Worm (Caenorhabditis elegans): ENCODE data around the gene F14D7.2.

DNA sequence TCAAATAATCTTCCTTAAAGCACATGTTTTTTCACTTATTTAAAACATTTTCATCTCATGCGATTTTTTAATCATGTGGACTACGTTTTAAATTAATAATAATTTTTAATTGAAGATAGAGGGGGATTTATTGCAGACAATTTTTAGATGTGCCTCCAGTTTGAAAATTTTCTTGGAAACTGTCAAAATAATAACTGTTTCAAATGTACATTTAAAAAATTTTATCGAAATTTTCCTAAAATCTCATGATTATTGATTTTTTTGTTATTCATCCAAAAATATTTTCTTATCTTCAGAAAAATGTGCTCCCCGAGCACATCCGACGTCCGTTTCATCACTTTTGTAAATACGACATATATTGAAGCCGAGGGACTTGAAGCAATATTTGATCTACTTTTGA is 36.7 kb downstream of the F14D7.2 start, which contains the start of gene sre-8:
- TF ChIP-seq lin-13 (tag; optimal IDR thresholded peaks at IDR 0.05) (no peak), nhr-12 (tag; optimal IDR thresholded peaks at IDR 0.05) (no peak), cnd-1 (tag; optimal IDR thresholded peaks at IDR 0.05) (no peak)

Measured in whole organism, mixed stage, embryonic.